Fruit fly (Drosophila melanogaster) whole organism, wandering third instar larva: Measurements from ENCODE around the gene Syx5.

ENCODE experiments used
- Abd-B ChIP-seq: fragments of >200 bp; optimal IDR thresholded peaks from 2 replicates; lab custom pipeline; 2017; ENCODE audit warnings: missing biosample characterization, missing genetic modification characterization
- CG32264 ChIP-seq: fragments of 200-800 bp; sonication (Bioruptor generic); optimal IDR thresholded peaks from 2 replicates; lab custom pipeline; 2016; ENCODE audit warnings: missing biosample characterization, missing genetic modification characterization
- CG9705 ChIP-seq: fragments of 200-800 bp; sonication (Bioruptor generic); optimal IDR thresholded peaks from 2 replicates; lab custom pipeline; 2018; ENCODE audit warnings: missing biosample characterization, mild to moderate bottlenecking, missing genetic modification characterization
- CrebA ChIP-seq: fragments of 200-800 bp; sonication (Bioruptor generic); optimal IDR thresholded peaks from 2 replicates; lab custom pipeline; 2016; ENCODE audit warnings: missing biosample characterization, mild to moderate bottlenecking, missing genetic modification characterization, borderline replicate concordance
- Dfd ChIP-seq: fragments of >200 bp; optimal IDR thresholded peaks from 2 replicates; lab custom pipeline; 2017; ENCODE audit warnings: missing biosample characterization, missing genetic modification characterization
- Dif ChIP-seq: fragments of 200-275, 200-300 bp; sonication (Bioruptor generic); optimal IDR thresholded peaks from 2 replicates; lab custom pipeline; 2018; ENCODE audit warnings: missing biosample characterization, missing genetic modification characterization; ENCODE audit not compliant: partially characterized antibody
- GATAd ChIP-seq: sonication (Bioruptor generic); optimal IDR thresholded peaks from 2 replicates; lab custom pipeline; 2016; ENCODE audit warnings: missing biosample characterization, missing genetic modification characterization
- HLH106 ChIP-seq: fragments of 200-800 bp; optimal IDR thresholded peaks from 3 replicates; lab custom pipeline; 2019; ENCODE audit warnings: missing biosample characterization, mild to moderate bottlenecking, missing genetic modification characterization, moderate library complexity
- Hnf4 ChIP-seq: fragments of 200-800 bp; sonication (Bioruptor generic); optimal IDR thresholded peaks from 2 replicates; lab custom pipeline; 2016; ENCODE audit warnings: missing biosample characterization, mild to moderate bottlenecking, missing genetic modification characterization
- Hr78 ChIP-seq: fragments of >200 bp; optimal IDR thresholded peaks from 2 replicates; lab custom pipeline; 2017; ENCODE audit warnings: missing biosample characterization, missing genetic modification characterization
- Hr83 ChIP-seq: fragments of 200-300 bp; sonication (Bioruptor generic); optimal IDR thresholded peaks from 2 replicates; lab custom pipeline; 2016; ENCODE audit warnings: missing biosample characterization, mild to moderate bottlenecking, missing genetic modification characterization, moderate library complexity; ENCODE audit not compliant: poor library complexity, severe bottlenecking
- Jra ChIP-seq: sonication (Bioruptor generic); optimal IDR thresholded peaks from 2 replicates; lab custom pipeline; 2016; ENCODE audit warnings: missing biosample characterization, missing genetic modification characterization
- Mio ChIP-seq: sonication (Bioruptor generic); optimal IDR thresholded peaks from 2 replicates; lab custom pipeline; 2016; ENCODE audit warnings: missing biosample characterization, missing genetic modification characterization
- Myc ChIP-seq: fragments of >200 bp; optimal IDR thresholded peaks from 2 replicates; lab custom pipeline; 2017
- N ChIP-seq: fragments of >200 bp; optimal IDR thresholded peaks from 2 replicates; lab custom pipeline; 2018; ENCODE audit warnings: missing biosample characterization, missing external identifiers, missing genetic modification characterization
- OdsH ChIP-seq: fragments of 200-800 bp; sonication (Bioruptor generic); optimal IDR thresholded peaks from 2 replicates; lab custom pipeline; 2016; ENCODE audit warnings: missing biosample characterization, mild to moderate bottlenecking, missing genetic modification characterization
- Rel ChIP-seq, 2 experiments: fragments of 200-800 bp; sonication (Bioruptor generic) in 1 of 2; optimal IDR thresholded peaks; 2 replicates in 1 of 2; 3 replicates in 1 of 2; lab custom pipeline; 2016 to 2019; ENCODE audit warnings: mild to moderate bottlenecking in 2 of 2, missing biosample characterization in 2 of 2, missing genetic modification characterization in 2 of 2, moderate library complexity in 1 of 2
- Sp1 ChIP-seq: fragments of 200-800 bp; sonication (Bioruptor generic); optimal IDR thresholded peaks from 3 replicates; lab custom pipeline; 2019; ENCODE audit warnings: missing biosample characterization, mild to moderate bottlenecking, missing genetic modification characterization, moderate library complexity
- Vsx2 ChIP-seq: fragments of 200-300, 225-300 bp; sonication (Bioruptor generic); optimal IDR thresholded peaks from 2 replicates; lab custom pipeline; 2018; ENCODE audit warnings: missing biosample characterization, missing genetic modification characterization; ENCODE audit not compliant: partially characterized antibody
- br ChIP-seq: fragments of 200-800 bp; sonication (Bioruptor generic); optimal IDR thresholded peaks from 2 replicates; lab custom pipeline; 2016; ENCODE audit warnings: missing biosample characterization, missing genetic modification characterization
- brk ChIP-seq: fragments of 200-800 bp; sonication (Bioruptor generic); optimal IDR thresholded peaks from 2 replicates; lab custom pipeline; 2016; ENCODE audit warnings: missing biosample characterization, mild to moderate bottlenecking, missing genetic modification characterization
- dl ChIP-seq, 2 experiments: fragments of 175-275, 200-275 bp in 1 of 2; fragments of 200-275 bp in 1 of 2; sonication (Bioruptor generic); optimal IDR thresholded peaks; lab custom pipeline; 2018; ENCODE audit warnings: mild to moderate bottlenecking in 2 of 2, missing biosample characterization in 2 of 2, missing genetic modification characterization in 2 of 2, moderate library complexity in 2 of 2; ENCODE audit not compliant: partially characterized antibody in 2 of 2, insufficient read depth in 1 of 2
- dmrt93B ChIP-seq: fragments of 200-800 bp; sonication (Bioruptor generic); optimal IDR thresholded peaks from 2 replicates; lab custom pipeline; 2018; ENCODE audit warnings: missing biosample characterization, mild to moderate bottlenecking, missing genetic modification characterization
- dsf ChIP-seq: sonication (Bioruptor generic); optimal IDR thresholded peaks from 2 replicates; lab custom pipeline; 2016; ENCODE audit warnings: missing biosample characterization, missing genetic modification characterization, borderline replicate concordance
- ey ChIP-seq: fragments of 200-800 bp; sonication (Bioruptor generic); optimal IDR thresholded peaks from 2 replicates; lab custom pipeline; 2016; ENCODE audit warnings: missing biosample characterization, missing genetic modification characterization
- foxo ChIP-seq, 2 experiments: fragments of 200-800 bp; sonication (Bioruptor generic); optimal IDR thresholded peaks; 2 replicates in 1 of 2; 3 replicates in 1 of 2; lab custom pipeline; 2016 to 2017; ENCODE audit warnings: missing biosample characterization in 2 of 2, missing genetic modification characterization in 2 of 2
- fru ChIP-seq: fragments of 200-800 bp; sonication (Bioruptor generic); optimal IDR thresholded peaks from 3 replicates; lab custom pipeline; 2016; ENCODE audit warnings: missing biosample characterization, mild to moderate bottlenecking, missing genetic modification characterization
- h ChIP-seq: fragments of 200-800 bp; sonication (Bioruptor generic); optimal IDR thresholded peaks from 3 replicates; lab custom pipeline; 2016; ENCODE audit warnings: missing biosample characterization, mild to moderate bottlenecking, missing genetic modification characterization
- jim ChIP-seq: fragments of 175-275, 200-325 bp; sonication (Bioruptor generic); optimal IDR thresholded peaks from 2 replicates; lab custom pipeline; 2016; ENCODE audit warnings: missing biosample characterization, mild to moderate bottlenecking, missing genetic modification characterization
- lola ChIP-seq: fragments of >200 bp; optimal IDR thresholded peaks from 2 replicates; lab custom pipeline; 2017; ENCODE audit warnings: missing biosample characterization, missing genetic modification characterization
- pan ChIP-seq: fragments of >200 bp; optimal IDR thresholded peaks from 2 replicates; lab custom pipeline; 2017
- psq ChIP-seq: fragments of 200-800 bp; sonication (Bioruptor generic); optimal IDR thresholded peaks from 3 replicates; lab custom pipeline; 2017; ENCODE audit warnings: missing biosample characterization, mild to moderate bottlenecking, missing genetic modification characterization, moderate library complexity
- rgr ChIP-seq: fragments of 200-800 bp; sonication (Bioruptor generic); optimal IDR thresholded peaks from 3 replicates; lab custom pipeline; 2016; ENCODE audit warnings: missing biosample characterization, mild to moderate bottlenecking, missing genetic modification characterization
- sage ChIP-seq: fragments of 200-800 bp; sonication (Bioruptor generic); optimal IDR thresholded peaks from 2 replicates; lab custom pipeline; 2016; ENCODE audit warnings: missing biosample characterization, mild to moderate bottlenecking, missing genetic modification characterization
- sv ChIP-seq: fragments of 200-800 bp; sonication (Bioruptor generic); optimal IDR thresholded peaks from 3 replicates; lab custom pipeline; 2016; ENCODE audit warnings: missing biosample characterization, missing genetic modification characterization
- tai ChIP-seq: sonication (Bioruptor generic); optimal IDR thresholded peaks from 2 replicates; lab custom pipeline; 2016; ENCODE audit warnings: missing biosample characterization, missing genetic modification characterization
- usp ChIP-seq: fragments of >200 bp; optimal IDR thresholded peaks from 2 replicates; lab custom pipeline; 2017; ENCODE audit warnings: missing biosample characterization, missing genetic modification characterization
- woc ChIP-seq: sonication (Bioruptor generic); optimal IDR thresholded peaks from 2 replicates; lab custom pipeline; 2016; ENCODE audit warnings: missing biosample characterization, mild to moderate bottlenecking, missing genetic modification characterization

Gene Syx5

DNA sequence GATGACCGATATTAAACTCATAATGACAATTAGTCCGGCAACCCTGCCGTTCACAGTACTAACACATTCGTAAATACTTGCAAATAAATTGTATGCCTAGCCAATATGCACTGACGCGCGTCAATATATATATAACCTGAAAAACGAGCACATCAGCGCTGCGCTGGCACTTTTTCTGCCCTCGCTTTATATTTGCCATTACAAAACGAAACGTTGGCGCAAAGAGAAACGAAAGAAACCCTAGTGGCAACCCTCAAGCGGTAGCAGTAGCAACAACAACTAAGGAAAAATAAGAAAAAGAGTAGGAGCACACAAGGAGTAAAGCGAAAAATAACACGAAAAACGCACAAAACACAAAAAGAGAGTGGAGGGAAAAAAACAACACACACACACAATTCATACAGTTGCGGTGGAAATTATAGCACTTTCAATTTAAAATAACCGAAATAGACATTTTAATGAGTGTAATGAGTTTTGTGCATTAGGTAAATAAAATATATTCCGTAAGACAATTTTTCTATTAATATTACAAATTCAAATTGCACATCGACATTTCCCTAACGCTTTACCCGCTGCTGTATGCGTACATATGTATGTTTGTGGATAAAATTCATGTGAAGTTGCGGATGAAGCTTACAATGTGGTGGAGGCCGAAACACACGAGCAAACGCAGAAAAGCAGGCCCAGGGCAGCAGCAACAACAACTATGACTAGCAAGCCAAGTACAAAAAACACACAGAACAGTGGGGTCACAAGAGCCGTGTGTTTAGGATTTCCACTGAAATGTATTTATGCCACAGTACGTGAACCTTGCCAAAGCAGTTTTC, 43.8 kb downstream of the Syx5 start:
- TF ChIP-seq fru (GFP tag; lab: Kevin White, UChicago): peak; percentile 99
- peak; percentile 92 for TF ChIP-seq GATAd (GFP tag; lab: Kevin White, UChicago)
- peak; percentile 98 for TF ChIP-seq Jra (GFP tag; lab: Kevin White, UChicago)
- TF ChIP-seq CG9705 (GFP tag; lab: Kevin White, UChicago): peak; percentile 98
- TF ChIP-seq Hr78 (GFP tag; lab: Kevin White, UChicago): no peak
- no peak for TF ChIP-seq lola
- no peak for TF ChIP-seq usp (GFP tag; lab: Kevin White, UChicago)
- TF ChIP-seq HLH106 (tag; lab: Kevin White, UChicago): peak; percentile 99
- TF ChIP-seq jim (GFP tag; lab: Kevin White, UChicago): peak; percentile 44
- TF ChIP-seq rgr (GFP tag; lab: Kevin White, UChicago): peak; percentile 99
- peak; percentile 98 for TF ChIP-seq sage (GFP tag; lab: Kevin White, UChicago)
- peak; percentile 100 for TF ChIP-seq psq (GFP tag; lab: Kevin White, UChicago)
- TF ChIP-seq h: peak; percentile 99
- no peak for TF ChIP-seq Vsx2 (GFP tag; lab: Kevin White, UChicago)
- no peak for TF ChIP-seq N (GFP tag; lab: Kevin White, UChicago)
- peak; percentile 95 for TF ChIP-seq Rel (GFP tag; optimal IDR thresholded peaks at IDR 0.05; lab: Kevin White, UChicago)
- peak; percentile 93 for TF ChIP-seq Rel (tag; optimal IDR thresholded peaks at IDR 0.05; lab: Kevin White, UChicago)
- no peak for TF ChIP-seq Dif (GFP tag; lab: Kevin White, UChicago)
- peak; percentile 98 for TF ChIP-seq dmrt93B (GFP tag; lab: Kevin White, UChicago)
- peak; percentile 96 for TF ChIP-seq tai (GFP tag; lab: Kevin White, UChicago)
- peak; percentile 98 for TF ChIP-seq Hnf4 (GFP tag; lab: Kevin White, UChicago)
- TF ChIP-seq Myc (lab: Kevin White, UChicago): no peak
- TF ChIP-seq ey (GFP tag; lab: Kevin White, UChicago): peak; percentile 99
- TF ChIP-seq CrebA: peak; percentile 96
- TF ChIP-seq Sp1 (GFP tag; lab: Kevin White, UChicago): peak; percentile 100
- no peak for TF ChIP-seq dl (GFP tag; optimal IDR thresholded peaks at IDR 0.05; lab: Kevin White, UChicago; ENCODE audit: insufficient read depth in 1 of 2, partially characterized antibody in 2 of 2)
- TF ChIP-seq Hr83 (GFP tag; lab: Kevin White, UChicago): peak; percentile 47
- TF ChIP-seq brk (GFP tag; lab: Kevin White, UChicago): peak; percentile 98
- TF ChIP-seq Mio (GFP tag; lab: Kevin White, UChicago): peak; percentile 89
- TF ChIP-seq OdsH (GFP tag; lab: Kevin White, UChicago): peak; percentile 99
- TF ChIP-seq sv: peak; percentile 99
- peak; percentile 90 for TF ChIP-seq dsf (GFP tag; lab: Kevin White, UChicago)
- TF ChIP-seq Abd-B: no peak
- TF ChIP-seq pan (lab: Kevin White, UChicago): no peak
- peak; percentile 95 for TF ChIP-seq CG32264 (GFP tag; lab: Kevin White, UChicago)
- TF ChIP-seq woc (GFP tag; lab: Kevin White, UChicago): peak; percentile 99
- peak; percentile 99 for TF ChIP-seq br
- peak; percentile 91 for TF ChIP-seq Dfd
- peak; percentile 93 to 99 for TF ChIP-seq foxo (GFP tag; optimal IDR thresholded peaks at IDR 0.05; lab: Kevin White, UChicago)
